Worm (Caenorhabditis elegans): ENCODE measurements around the gene nspg-3.

nspg-3 gene

DNA sequence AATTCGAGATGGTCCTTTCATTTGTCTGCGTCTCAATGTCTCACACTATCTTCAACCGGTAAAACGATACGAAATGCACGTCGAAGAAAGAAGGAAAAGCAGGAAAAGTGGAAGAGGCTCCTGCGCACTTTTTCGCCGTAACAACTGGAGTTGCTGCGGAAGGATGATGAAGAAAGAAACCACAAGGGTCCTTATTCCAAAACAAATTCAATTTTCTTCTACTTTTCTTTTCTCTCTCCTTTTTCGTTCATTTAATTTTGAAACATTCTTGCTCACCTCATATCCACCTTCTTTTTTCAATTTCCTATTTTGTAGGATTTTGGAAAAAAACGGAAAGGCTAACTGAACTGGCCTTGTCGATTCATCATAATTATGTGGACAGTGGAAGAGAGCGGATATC lies 29.0 kb downstream of the nspg-3 start:
- TF ChIP-seq scrt-1 (GFP tag; IDR thresholded peaks at IDR 0.05) (no peak), pes-1 (GFP tag; IDR thresholded peaks at IDR 0.05) (no peak)

DNA sequence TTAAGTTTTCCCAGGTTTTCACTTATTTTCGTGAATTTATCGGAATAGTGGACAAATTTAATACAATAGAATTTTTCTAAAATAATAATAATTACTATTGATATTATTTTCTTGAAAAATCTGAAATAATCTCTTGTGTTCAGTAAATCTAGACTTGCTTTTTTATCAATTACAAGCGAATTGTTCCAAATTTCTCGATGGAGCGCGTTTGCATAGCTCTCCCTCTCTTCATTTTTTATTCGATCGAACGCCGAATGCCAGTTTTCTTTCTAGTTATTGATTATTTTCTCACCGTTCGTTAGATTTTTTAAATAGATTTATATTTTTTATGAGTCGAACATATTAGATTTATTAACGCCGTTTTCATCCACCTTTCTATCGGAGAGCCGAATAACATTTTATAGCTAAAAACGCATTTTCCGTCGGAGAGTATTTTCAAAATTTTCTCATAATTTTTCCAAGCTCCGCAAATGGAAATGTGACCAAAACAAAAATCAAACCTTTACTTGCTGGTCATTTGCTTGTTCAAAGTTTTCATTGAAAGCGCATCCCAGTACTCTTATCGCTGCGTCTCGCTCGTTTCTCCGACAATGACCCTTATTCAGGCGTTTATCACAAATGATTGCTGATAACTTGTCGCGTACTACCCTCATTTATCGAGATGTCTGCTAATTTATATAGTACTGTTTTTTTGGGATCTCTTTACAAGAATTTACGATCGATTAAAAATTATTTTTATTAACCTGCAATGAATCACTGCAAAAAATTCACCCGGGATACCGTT lies 31.3 kb downstream of the nspg-3 start:
- TF ChIP-seq tra-4 (tag; optimal IDR thresholded peaks at IDR 0.05) (no peak), pes-1 (GFP tag; IDR thresholded peaks at IDR 0.05) (no peak), hmg-4 (GFP tag; optimal IDR thresholded peaks at IDR 0.05) (no peak), sea-1 (GFP tag; conservative IDR thresholded peaks at IDR 0.05) (no peak), ceh-36 (tag; optimal IDR thresholded peaks at IDR 0.05) (no peak), flt-1 (GFP tag; IDR thresholded peaks at IDR 0.05) (no peak), F13C5.2 (tag; optimal IDR thresholded peaks at IDR 0.05) (no peak), ets-7 (tag; optimal IDR thresholded peaks at IDR 0.05) (no peak), tbx-11 (GFP tag; IDR thresholded peaks at IDR 0.05) (no peak), hnd-1 (tag; optimal IDR thresholded peaks at IDR 0.05) (no peak), ama-1 (optimal IDR thresholded peaks at IDR 0.05) (no peak), hmbx-1 (tag; optimal IDR thresholded peaks at IDR 0.05) (no peak), B0310.2 (tag; optimal IDR thresholded peaks at IDR 0.05) (no peak), aly-1 (tag; optimal IDR thresholded peaks at IDR 0.05) (no peak), ceh-13 (GFP tag; optimal IDR thresholded peaks at IDR 0.05) (no peak)

DNA sequence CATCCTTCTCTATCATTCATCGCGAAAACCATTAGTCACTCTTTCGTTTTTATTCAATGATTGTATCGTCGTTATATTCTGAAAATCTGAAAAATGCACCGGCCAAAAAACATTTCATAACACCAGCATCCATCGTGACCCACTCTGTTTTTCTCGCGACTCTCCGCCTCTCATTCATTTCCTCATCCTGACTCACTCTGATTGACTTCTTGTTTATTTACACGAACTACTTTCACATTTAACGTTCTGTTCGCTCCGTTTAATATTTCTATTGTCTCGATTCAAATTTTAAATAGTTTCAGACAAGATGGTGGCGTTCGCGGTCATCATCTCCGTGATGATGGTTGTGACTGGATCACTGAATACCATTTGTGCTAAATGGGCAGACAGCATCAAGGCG lies 31.9 kb downstream of the nspg-3 start, which contains the start of gene C29H12.2:
Gene C29H12.2, plus strand, starts transcription at position 297 of the 400 bp plus-strand sequence.
- no peak for TF ChIP-seq scrt-1 (GFP tag; IDR thresholded peaks at IDR 0.05)
- no peak for TF ChIP-seq tra-4 (tag; optimal IDR thresholded peaks at IDR 0.05)
- no peak for TF ChIP-seq tbx-37 (GFP tag; conservative IDR thresholded peaks at IDR 0.05)
- no peak for TF ChIP-seq pes-1 (GFP tag; IDR thresholded peaks at IDR 0.05)
- TF ChIP-seq ceh-13 (GFP tag; optimal IDR thresholded peaks at IDR 0.05), result no peak
- no peak for TF ChIP-seq ama-1 (optimal IDR thresholded peaks at IDR 0.05)
- TF ChIP-seq aly-1 (tag; optimal IDR thresholded peaks at IDR 0.05), result no peak
- no peak for TF ChIP-seq tbx-11 (GFP tag; IDR thresholded peaks at IDR 0.05)
- TF ChIP-seq sea-1 (GFP tag; conservative IDR thresholded peaks at IDR 0.05), result no peak
- TF ChIP-seq ceh-36 (tag; optimal IDR thresholded peaks at IDR 0.05), result no peak

DNA sequence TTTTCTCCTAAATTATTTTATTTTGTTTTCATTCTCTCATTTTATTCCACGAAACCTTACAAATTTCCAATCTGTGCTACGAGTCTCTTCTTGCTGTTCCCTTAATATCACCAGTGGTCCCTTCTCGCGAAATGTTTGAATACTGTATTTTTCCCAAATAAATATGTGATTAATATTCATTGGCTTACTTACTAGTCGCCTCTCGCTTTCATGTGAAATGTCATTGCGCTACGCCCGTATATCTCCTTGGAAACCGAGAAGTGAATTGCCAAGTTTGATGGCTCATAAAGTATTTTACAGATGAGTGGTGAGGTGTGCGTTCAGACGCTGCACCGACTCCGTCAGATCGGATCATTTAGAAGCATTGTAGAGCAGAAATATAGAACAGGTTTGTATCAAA lies 33.7 kb downstream of the nspg-3 start, which contains the start of gene rars-2:
Gene rars-2, plus strand, starts transcription at position 301 of the 400 bp plus-strand sequence.
- no peak for TF ChIP-seq tra-4 (tag; optimal IDR thresholded peaks at IDR 0.05)
- no peak for TF ChIP-seq sea-1 (GFP tag; conservative IDR thresholded peaks at IDR 0.05)
- no peak for TF ChIP-seq pes-1 (GFP tag; IDR thresholded peaks at IDR 0.05)
- no peak for TF ChIP-seq ama-1 (optimal IDR thresholded peaks at IDR 0.05)
- TF ChIP-seq tbx-11 (GFP tag; IDR thresholded peaks at IDR 0.05), result no peak
- no peak for TF ChIP-seq tbx-37 (GFP tag; conservative IDR thresholded peaks at IDR 0.05)
- TF ChIP-seq aly-1 (tag; optimal IDR thresholded peaks at IDR 0.05), result no peak
- no peak for TF ChIP-seq flt-1 (GFP tag; IDR thresholded peaks at IDR 0.05)
- no peak for TF ChIP-seq hmbx-1 (tag; optimal IDR thresholded peaks at IDR 0.05)
- no peak for TF ChIP-seq ets-7 (tag; optimal IDR thresholded peaks at IDR 0.05)
- no peak for TF ChIP-seq F13C5.2 (tag; optimal IDR thresholded peaks at IDR 0.05)
- no peak for TF ChIP-seq ceh-13 (GFP tag; optimal IDR thresholded peaks at IDR 0.05)
- TF ChIP-seq hmg-4 (GFP tag; optimal IDR thresholded peaks at IDR 0.05), result no peak
- no peak for TF ChIP-seq scrt-1 (GFP tag; IDR thresholded peaks at IDR 0.05)
- TF ChIP-seq hnd-1 (tag; optimal IDR thresholded peaks at IDR 0.05), result no peak
- no peak for TF ChIP-seq ceh-36 (tag; optimal IDR thresholded peaks at IDR 0.05)
- no peak for TF ChIP-seq B0310.2 (tag; optimal IDR thresholded peaks at IDR 0.05)

DNA sequence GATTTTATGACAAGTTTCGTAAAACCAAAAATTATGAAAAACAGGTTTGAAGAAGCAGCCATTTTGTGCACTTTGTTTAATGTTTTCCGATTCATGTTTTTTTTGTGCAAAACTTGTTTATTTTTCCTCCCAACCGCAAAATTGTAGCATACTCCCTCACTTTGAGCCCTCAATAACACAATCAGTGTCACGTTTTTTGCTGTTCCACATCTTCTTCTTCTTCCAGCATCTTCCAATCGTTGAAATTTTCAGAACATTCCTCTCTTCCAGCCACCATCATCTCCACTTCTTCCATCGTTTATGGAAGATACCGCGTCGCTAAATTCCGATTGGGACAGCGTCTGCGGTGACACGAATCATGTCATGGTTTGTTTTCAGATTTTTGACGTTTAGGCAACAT lies 41.0 kb downstream of the nspg-3 start, which contains the start of gene abts-3:
Gene abts-3, plus strand, starts transcription at position 301 of the 400 bp plus-strand sequence.
- TF ChIP-seq tra-4 (tag; optimal IDR thresholded peaks at IDR 0.05) (no peak), flt-1 (GFP tag; IDR thresholded peaks at IDR 0.05) (no peak), tbx-37 (GFP tag; conservative IDR thresholded peaks at IDR 0.05) (no peak), hnd-1 (tag; optimal IDR thresholded peaks at IDR 0.05) (no peak), B0310.2 (tag; optimal IDR thresholded peaks at IDR 0.05) (no peak), ets-7 (tag; optimal IDR thresholded peaks at IDR 0.05) (no peak), ceh-13 (GFP tag; optimal IDR thresholded peaks at IDR 0.05) (no peak), ama-1 (optimal IDR thresholded peaks at IDR 0.05) (no peak), sea-1 (GFP tag; conservative IDR thresholded peaks at IDR 0.05) (no peak), scrt-1 (GFP tag; IDR thresholded peaks at IDR 0.05) (no peak), ceh-36 (tag; optimal IDR thresholded peaks at IDR 0.05) (no peak), aly-1 (tag; optimal IDR thresholded peaks at IDR 0.05) (no peak), hmbx-1 (tag; optimal IDR thresholded peaks at IDR 0.05) (no peak), hmg-4 (GFP tag; optimal IDR thresholded peaks at IDR 0.05) (no peak), pes-1 (GFP tag; IDR thresholded peaks at IDR 0.05) (no peak)

DNA sequence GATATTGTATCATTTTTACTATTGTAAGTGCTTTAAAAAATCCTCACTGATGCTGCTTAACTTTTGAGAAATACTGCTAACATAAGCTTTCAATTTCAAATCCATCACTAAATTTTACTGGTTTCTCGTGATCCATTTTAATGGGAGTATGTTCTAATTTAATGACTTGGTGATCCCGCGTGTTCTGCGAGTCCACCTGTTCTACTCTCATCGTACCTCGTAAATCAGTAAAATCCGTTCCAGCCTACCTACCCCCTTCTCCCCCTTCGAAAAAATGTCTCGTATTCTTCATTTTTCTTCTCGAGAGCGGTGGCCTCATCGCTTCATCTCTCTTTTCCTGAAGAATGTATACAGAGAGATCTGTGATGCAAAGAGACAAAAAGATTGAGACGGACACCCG lies 44.0 kb downstream of the nspg-3 start:
- TF ChIP-seq flt-1 (GFP tag; IDR thresholded peaks at IDR 0.05) (no peak), ceh-13 (GFP tag; optimal IDR thresholded peaks at IDR 0.05) (no peak), hnd-1 (tag; optimal IDR thresholded peaks at IDR 0.05) (no peak), tbx-37 (GFP tag; conservative IDR thresholded peaks at IDR 0.05) (no peak), sea-1 (GFP tag; conservative IDR thresholded peaks at IDR 0.05) (no peak), F13C5.2 (tag; optimal IDR thresholded peaks at IDR 0.05) (no peak), pes-1 (GFP tag; IDR thresholded peaks at IDR 0.05) (no peak), tbx-11 (GFP tag; IDR thresholded peaks at IDR 0.05) (no peak), scrt-1 (GFP tag; IDR thresholded peaks at IDR 0.05) (no peak), aly-1 (tag; optimal IDR thresholded peaks at IDR 0.05) (no peak), ama-1 (optimal IDR thresholded peaks at IDR 0.05) (no peak), B0310.2 (tag; optimal IDR thresholded peaks at IDR 0.05) (no peak), ets-7 (tag; optimal IDR thresholded peaks at IDR 0.05) (no peak), hmbx-1 (tag; optimal IDR thresholded peaks at IDR 0.05) (no peak), ceh-36 (tag; optimal IDR thresholded peaks at IDR 0.05) (no peak), tra-4 (tag; optimal IDR thresholded peaks at IDR 0.05) (no peak), hmg-4 (GFP tag; optimal IDR thresholded peaks at IDR 0.05) (no peak)

DNA sequence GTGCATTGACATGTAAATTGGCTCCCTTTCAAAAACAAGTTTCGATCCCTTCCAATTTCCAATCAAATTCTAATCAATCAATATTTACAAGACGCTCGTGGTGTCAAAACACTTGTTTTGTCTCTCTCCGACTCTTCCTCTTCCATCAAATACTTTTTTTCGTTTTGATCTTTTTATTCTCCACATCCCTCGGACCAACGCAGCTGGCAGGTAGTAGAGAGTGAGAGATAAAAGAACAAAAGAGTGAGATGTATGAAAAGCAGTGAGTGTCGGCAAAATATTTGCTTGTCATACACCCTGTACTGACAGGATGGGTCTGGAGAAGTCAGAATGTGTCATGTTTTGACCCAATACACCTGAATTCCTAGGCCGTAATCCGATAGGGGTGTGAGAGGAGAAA lies 45.1 kb downstream of the nspg-3 start:
- no peak for TF ChIP-seq pes-1 (GFP tag; IDR thresholded peaks at IDR 0.05)

All from whole organism, early embryonic.